Worm (Caenorhabditis elegans) whole organism, L1 larva: Measurements from ENCODE around the gene aqp-3.

Experiments
- ces-1 ChIP-seq: fragments of 150-350 bp; optimal IDR thresholded peaks from 2 replicates; lab custom pipeline; 2014; ENCODE audit warnings: missing biosample characterization, missing genetic modification reagents, missing genetic modification characterization
- elt-2 ChIP-seq: sonication (generic microtip); optimal IDR thresholded peaks from 2 replicates; lab custom pipeline; 2016; ENCODE audit warnings: missing genetic modification characterization, mild to moderate bottlenecking, inconsistent platforms, missing compliant biosample characterization, missing genetic modification reagents

ce11 chrIV:10915388-10915787 lies 50.9 kb downstream of the aqp-3 start, which contains the start of gene ZK593.3:
- TF ChIP-seq elt-2 (tag; lab: Kevin White, UChicago) (no peak), ces-1 (GFP tag; lab: Kevin White, UChicago) (no peak)
